Worm (Caenorhabditis elegans): ENCODE data around the gene Y37D8A.8.
A peak's percentile ranks its signal among the peaks of the same experiment; 100 is the strongest.

Y37D8A.8 gene

ce11 chrIII:12874606-12875066 is 9.9 kb downstream of the Y37D8A.8 start, which contains the start of the genes mrg-1 and spcs-2 (continued):
- no peak for TF ChIP-seq mdl-1 (tag; optimal IDR thresholded peaks at IDR 0.05)
- no peak for TF ChIP-seq nhr-28 (tag; optimal IDR thresholded peaks at IDR 0.05)
- TF ChIP-seq hmg-11 (tag; optimal IDR thresholded peaks at IDR 0.05): peak; percentile 92

ce11 chrIII:12875653-12876052 is 10.9 kb downstream of the Y37D8A.8 start:
- TF ChIP-seq snpc-4 (tag; optimal IDR thresholded peaks at IDR 0.05): no peak
- TF ChIP-seq R02D3.7 (tag; optimal IDR thresholded peaks at IDR 0.05): no peak
- TF ChIP-seq nhr-76 (tag; optimal IDR thresholded peaks at IDR 0.05): no peak
- no peak for TF ChIP-seq jun-1 (tag; optimal IDR thresholded peaks at IDR 0.05)
- TF ChIP-seq lin-15B (tag; optimal IDR thresholded peaks at IDR 0.05): no peak
- TF ChIP-seq sea-2 (GFP tag; optimal IDR thresholded peaks at IDR 0.05): no peak
- no peak for TF ChIP-seq elt-1 (tag; optimal IDR thresholded peaks at IDR 0.05)
- TF ChIP-seq hmg-11 (tag; optimal IDR thresholded peaks at IDR 0.05): no peak
- no peak for TF ChIP-seq zag-1 (tag; optimal IDR thresholded peaks at IDR 0.05)
- TF ChIP-seq fkh-10 (GFP tag; optimal IDR thresholded peaks at IDR 0.05): no peak
- TF ChIP-seq tbx-2 (tag; optimal IDR thresholded peaks at IDR 0.05): no peak
- no peak for TF ChIP-seq pqm-1 (tag; optimal IDR thresholded peaks at IDR 0.05)
- TF ChIP-seq nhr-23 (tag; optimal IDR thresholded peaks at IDR 0.05): no peak

- TF ChIP-seq fos-1 (tag; optimal IDR thresholded peaks at IDR 0.05) (no peak), lsy-12 (tag; optimal IDR thresholded peaks at IDR 0.05) (no peak), fkh-2 (tag; optimal IDR thresholded peaks at IDR 0.05) (no peak), egl-27 (tag; optimal IDR thresholded peaks at IDR 0.05) (no peak), nhr-11 (tag; optimal IDR thresholded peaks at IDR 0.05) (no peak), nhr-25 (tag; optimal IDR thresholded peaks at IDR 0.05) (no peak), nfya-1 (tag; optimal IDR thresholded peaks at IDR 0.05; ENCODE audit: insufficient read depth) (no peak), R02D3.7 (tag; optimal IDR thresholded peaks at IDR 0.05) (no peak), snpc-4 (tag; optimal IDR thresholded peaks at IDR 0.05) (no peak), tbx-2 (tag; optimal IDR thresholded peaks at IDR 0.05) (no peak), jun-1 (tag; optimal IDR thresholded peaks at IDR 0.05) (no peak), nhr-28 (tag; optimal IDR thresholded peaks at IDR 0.05) (no peak), fkh-10 (GFP tag; optimal IDR thresholded peaks at IDR 0.05) (no peak), zag-1 (tag; optimal IDR thresholded peaks at IDR 0.05) (no peak), skn-1 (tag; optimal IDR thresholded peaks at IDR 0.05) (no peak), nhr-237 (tag; optimal IDR thresholded peaks at IDR 0.05) (no peak), lin-39 (tag; optimal IDR thresholded peaks at IDR 0.05) (no peak), ztf-4 (tag; optimal IDR thresholded peaks at IDR 0.05) (no peak), mml-1 (tag; optimal IDR thresholded peaks at IDR 0.05) (no peak), ceh-28 (tag; optimal IDR thresholded peaks at IDR 0.05) (no peak)
Observed at ce11 chrIII:12877527-12878234, 12.9 kb downstream of the Y37D8A.8 start, which contains the start of the genes cec-7 and enu-3.5. Gene cec-7 (minus strand): TSS chrIII:12877577. Gene enu-3.5 (plus strand): TSS chrIII:12878196.

ce11 chrIII:12880704-12881103 is 16.0 kb downstream of the Y37D8A.8 start:
- no peak for TF ChIP-seq ceh-28 (tag; optimal IDR thresholded peaks at IDR 0.05)
- TF ChIP-seq lin-15B (tag; optimal IDR thresholded peaks at IDR 0.05): no peak
- TF ChIP-seq eor-1 (tag; optimal IDR thresholded peaks at IDR 0.05): no peak
- no peak for TF ChIP-seq ztf-11 (tag; optimal IDR thresholded peaks at IDR 0.05)
- no peak for TF ChIP-seq unc-39 (tag; optimal IDR thresholded peaks at IDR 0.05)
- no peak for TF ChIP-seq fos-1 (tag; optimal IDR thresholded peaks at IDR 0.05)
- no peak for TF ChIP-seq ceh-82 (tag; optimal IDR thresholded peaks at IDR 0.05)
- no peak for TF ChIP-seq aly-2 (tag; optimal IDR thresholded peaks at IDR 0.05)
- TF ChIP-seq tbx-2 (tag; optimal IDR thresholded peaks at IDR 0.05): no peak
- no peak for TF ChIP-seq nhr-67 (tag; optimal IDR thresholded peaks at IDR 0.05)
- no peak for TF ChIP-seq snpc-4 (tag; optimal IDR thresholded peaks at IDR 0.05)
- no peak for TF ChIP-seq nhr-76 (tag; optimal IDR thresholded peaks at IDR 0.05)
- no peak for TF ChIP-seq nhr-11 (tag; optimal IDR thresholded peaks at IDR 0.05)
- no peak for TF ChIP-seq egl-27 (tag; optimal IDR thresholded peaks at IDR 0.05)

ce11 chrIII:12885153-12885552 is 20.4 kb downstream of the Y37D8A.8 start:
- TF ChIP-seq elt-2 (tag; optimal IDR thresholded peaks at IDR 0.05) (no peak), snpc-4 (tag; optimal IDR thresholded peaks at IDR 0.05) (no peak), lin-39 (tag; optimal IDR thresholded peaks at IDR 0.05) (no peak), mml-1 (tag; optimal IDR thresholded peaks at IDR 0.05) (no peak), unc-62 (GFP tag; optimal IDR thresholded peaks at IDR 0.05) (no peak), sea-2 (GFP tag; optimal IDR thresholded peaks at IDR 0.05) (no peak), nhr-12 (tag; optimal IDR thresholded peaks at IDR 0.05) (no peak), nhr-237 (tag; optimal IDR thresholded peaks at IDR 0.05) (no peak), elt-3 (tag; optimal IDR thresholded peaks at IDR 0.05) (no peak)
